Fruit fly (Drosophila melanogaster): Measurements from ENCODE around the gene CG7083.
A peak's percentile ranks its signal among the peaks of the same experiment; 100 is the strongest.

Gene CG7083

dm6 chr3L:8315141-8315816 is 25.3 kb upstream of the CG7083 start, which contains the start of gene Cpsf6 (continued):
- TF ChIP-seq amos (GFP tag; IDR thresholded peaks at IDR 0.05; ENCODE audit: partially characterized antibody) = no peak
- TF ChIP-seq hb (GFP tag; IDR thresholded peaks at IDR 0.05; ENCODE audit: partially characterized antibody) = no peak
- TF ChIP-seq CG6175 (GFP tag; IDR thresholded peaks at IDR 0.05) = no peak
- peak; percentile 77 for TF ChIP-seq Xrp1 (GFP tag; IDR thresholded peaks at IDR 0.05)
- no peak for TF ChIP-seq CG10431 (GFP tag; optimal IDR thresholded peaks at IDR 0.05)
- TF ChIP-seq chif (GFP tag; optimal IDR thresholded peaks at IDR 0.05) = peak in 1 of 2 experiments; percentile 17
- peak; percentile 78 for TF ChIP-seq CG12769 (tag; optimal IDR thresholded peaks at IDR 0.05)
- TF ChIP-seq CG17359 (tag; optimal IDR thresholded peaks at IDR 0.05) = peak; percentile 52
- TF ChIP-seq sc (optimal IDR thresholded peaks at IDR 0.05) = no peak
- TF ChIP-seq sc (GFP tag; optimal IDR thresholded peaks at IDR 0.05) = no peak
- TF ChIP-seq gce (GFP tag; IDR thresholded peaks at IDR 0.05) = 0 out of 3 replicates have a peak, but pooled peaks have one; percentile 19
- TF ChIP-seq CG8290 (GFP tag; optimal IDR thresholded peaks at IDR 0.05) = peak; percentile 9
- no peak for TF ChIP-seq CG8290 (tag; optimal IDR thresholded peaks at IDR 0.05)
- TF ChIP-seq chm (GFP tag; IDR thresholded peaks at IDR 0.05) = peak; percentile 50
- TF ChIP-seq CG15011 (GFP tag; optimal IDR thresholded peaks at IDR 0.05) = peak; percentile 8
- peak; percentile 13 for TF ChIP-seq tx (GFP tag; optimal IDR thresholded peaks at IDR 0.05)
- no peak for TF ChIP-seq Neu2 (GFP tag; optimal IDR thresholded peaks at IDR 0.05; ENCODE audit: borderline replicate concordance)
- TF ChIP-seq BEAF-32 (GFP tag; optimal IDR thresholded peaks at IDR 0.05) = peak; percentile 54
- peak; percentile 46 for TF ChIP-seq pho (GFP tag; optimal IDR thresholded peaks at IDR 0.05)
- TF ChIP-seq ham (GFP tag; IDR thresholded peaks at IDR 0.05) = no peak
- peak; percentile 5 for TF ChIP-seq fd102C (GFP tag; optimal IDR thresholded peaks at IDR 0.05)
- TF ChIP-seq lola (GFP tag; optimal IDR thresholded peaks at IDR 0.05) = peak in 1 of 3 experiments; percentile 62
- peak; percentile 67 for TF ChIP-seq CG7839 (tag; optimal IDR thresholded peaks at IDR 0.05)
- TF ChIP-seq CG31388 (GFP tag; optimal IDR thresholded peaks at IDR 0.05) = peak; percentile 24
- peak; percentile 15 for TF ChIP-seq CG8281 (tag; optimal IDR thresholded peaks at IDR 0.05)
- TF ChIP-seq cad (GFP tag; optimal IDR thresholded peaks at IDR 0.05) = no peak
- peak; percentile 68 for TF ChIP-seq CG2678 (tag; optimal IDR thresholded peaks at IDR 0.05)
- no peak for TF ChIP-seq ATbp (GFP tag; optimal IDR thresholded peaks at IDR 0.05)
- peak; percentile 2 for TF ChIP-seq Dip3 (GFP tag; optimal IDR thresholded peaks at IDR 0.05)
- TF ChIP-seq CG34224 (GFP tag; IDR thresholded peaks at IDR 0.05; ENCODE audit: partially characterized antibody) = peak; percentile 36; the same call in 1 of the 3 replicates
- TF ChIP-seq gsb (GFP tag; IDR thresholded peaks at IDR 0.05) = no peak
- TF ChIP-seq dimm (GFP tag; IDR thresholded peaks at IDR 0.05) = no peak
- TF ChIP-seq CG11398 (GFP tag; optimal IDR thresholded peaks at IDR 0.05) = no peak
- no peak for TF ChIP-seq CG1792 (GFP tag; optimal IDR thresholded peaks at IDR 0.05)
- peak; percentile 42; the same call in 1 of the 3 replicates for TF ChIP-seq CG11093 (GFP tag; IDR thresholded peaks at IDR 0.05)
- TF ChIP-seq CG32772 (GFP tag; IDR thresholded peaks at IDR 0.05) = no peak
- peak; percentile 32; the same call in 1 of the 2 replicates for TF ChIP-seq Nf-YA (GFP tag; IDR thresholded peaks at IDR 0.05)
- no peak for TF ChIP-seq CG9876 (GFP tag; optimal IDR thresholded peaks at IDR 0.05)
- no peak for TF ChIP-seq Hr39 (optimal IDR thresholded peaks at IDR 0.05)
- peak; percentile 2 for TF ChIP-seq exex (tag; optimal IDR thresholded peaks at IDR 0.05)
- peak; percentile 42 for TF ChIP-seq nerfin-1 (tag; optimal IDR thresholded peaks at IDR 0.05)
- TF ChIP-seq CG13287 (GFP tag; IDR thresholded peaks at IDR 0.05; ENCODE audit: partially characterized antibody) = peak; percentile 10; the same call in 1 of the 2 replicates
- no peak for TF ChIP-seq Lim3 (GFP tag; IDR thresholded peaks at IDR 0.05)
- TF ChIP-seq Atf3 (GFP tag; optimal IDR thresholded peaks at IDR 0.05) = peak; percentile 37
- no peak for TF ChIP-seq bowl (GFP tag; IDR thresholded peaks at IDR 0.05)
- peak; percentile 39 for TF ChIP-seq Oli (tag; optimal IDR thresholded peaks at IDR 0.05)
- peak; percentile 75 for TF ChIP-seq grau (tag; optimal IDR thresholded peaks at IDR 0.05)
- TF ChIP-seq CG2199 (GFP tag; IDR thresholded peaks at IDR 0.05) = no peak
- TF ChIP-seq YL-1 (GFP tag; optimal IDR thresholded peaks at IDR 0.05) = peak; percentile 89
- no peak for TF ChIP-seq pb (GFP tag; optimal IDR thresholded peaks at IDR 0.05)

Data from whole organism, embryonic.